Fruit fly (Drosophila melanogaster): ENCODE results near the gene EndoGI.

EndoGI gene

DNA sequence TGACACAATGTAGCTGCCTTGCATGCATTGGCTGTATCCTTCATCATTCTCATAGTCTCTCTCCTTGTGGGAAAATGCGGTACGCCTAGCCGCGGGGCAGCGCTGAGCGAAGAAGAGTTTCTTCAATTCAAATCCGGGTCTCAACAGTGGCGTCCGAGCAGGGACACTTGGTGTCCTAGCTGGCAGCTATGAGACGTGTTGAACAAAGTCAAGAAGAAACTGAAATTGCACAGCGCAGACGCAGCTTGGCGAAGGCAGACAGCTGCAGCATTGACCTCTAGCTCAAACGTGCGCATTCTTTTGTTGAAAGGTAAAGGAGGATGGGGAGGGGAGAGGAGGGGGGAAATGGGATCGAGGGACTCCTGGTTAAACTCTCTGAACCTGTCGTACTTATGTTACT is 6.2 kb downstream of the EndoGI start:
- TF ChIP-seq Sin3A (optimal IDR thresholded peaks at IDR 0.05) (no peak), h (optimal IDR thresholded peaks at IDR 0.05) (no peak), insv (optimal IDR thresholded peaks at IDR 0.05) (no peak), Myc (optimal IDR thresholded peaks at IDR 0.05) (no peak), ttk (optimal IDR thresholded peaks at IDR 0.05) (no peak), psq (optimal IDR thresholded peaks at IDR 0.05) (no peak)

DNA sequence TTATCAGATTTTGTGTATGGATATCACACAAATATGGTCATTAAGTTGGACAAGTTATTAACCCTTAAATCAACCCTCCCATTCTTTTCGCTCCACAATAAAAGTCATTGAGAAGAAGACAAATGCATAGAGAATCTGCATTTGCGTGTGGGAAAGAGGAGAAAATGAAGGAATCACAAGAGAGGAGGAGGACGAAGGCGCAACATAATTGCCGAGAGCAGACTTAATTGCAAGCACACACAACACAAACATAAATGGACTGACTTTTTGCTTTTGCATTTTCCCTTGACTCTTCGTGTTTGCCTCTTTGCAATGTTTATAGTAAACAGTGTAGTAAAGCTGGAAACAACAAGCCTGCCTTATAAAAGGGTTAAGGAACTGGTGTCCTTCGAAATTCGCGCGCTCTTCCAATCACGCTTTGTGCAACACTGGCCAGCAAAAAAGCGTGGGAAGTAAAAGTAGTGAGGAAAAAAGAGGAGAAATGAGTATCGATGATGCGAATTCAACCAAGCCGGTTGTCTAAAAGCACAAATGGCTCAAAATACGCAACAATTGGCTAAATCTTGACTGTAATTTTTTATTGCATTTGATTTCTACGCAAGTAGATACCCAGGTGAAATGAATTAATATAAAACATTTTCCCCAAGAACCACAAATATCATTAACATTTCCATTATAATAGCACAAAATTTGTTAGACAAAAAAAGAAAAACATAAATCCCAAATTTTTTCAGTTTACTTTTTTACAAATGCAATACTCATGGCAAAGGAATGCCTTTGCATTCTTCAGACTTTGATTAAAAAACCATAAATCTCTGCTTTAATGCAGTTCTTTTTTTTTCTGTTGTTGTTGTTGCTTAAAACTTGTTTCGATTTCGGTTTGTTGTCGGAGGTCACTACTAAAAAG is 9.9 kb downstream of the EndoGI start:
- TF ChIP-seq Sin3A (optimal IDR thresholded peaks at IDR 0.05) (no peak), insv (optimal IDR thresholded peaks at IDR 0.05) (no peak), psq (optimal IDR thresholded peaks at IDR 0.05) (no peak), h (optimal IDR thresholded peaks at IDR 0.05) (no peak), ttk (optimal IDR thresholded peaks at IDR 0.05) (no peak), Myc (optimal IDR thresholded peaks at IDR 0.05) (no peak)

DNA sequence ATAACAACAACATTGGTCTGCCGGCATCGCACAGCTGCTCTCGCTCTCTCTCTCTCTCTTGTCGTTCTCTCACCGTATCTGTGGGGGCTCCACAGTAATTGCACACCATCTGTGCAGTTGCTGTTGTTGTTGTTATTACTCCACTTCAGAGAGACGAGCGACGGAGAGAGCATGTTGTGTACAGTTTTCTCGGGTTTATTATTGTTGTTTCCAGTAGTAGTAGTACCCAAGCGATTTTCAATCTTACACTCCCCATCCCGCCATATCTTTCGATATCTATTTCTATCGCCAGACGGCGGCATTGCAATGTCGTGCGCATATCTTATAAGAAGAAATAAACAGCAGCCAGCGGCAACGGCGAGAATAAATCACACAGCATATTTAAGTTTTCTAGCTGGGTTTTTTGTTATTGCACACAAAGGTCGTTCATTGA is 10.6 kb downstream of the EndoGI start:
- no peak for TF ChIP-seq Sin3A (optimal IDR thresholded peaks at IDR 0.05)
- TF ChIP-seq psq (optimal IDR thresholded peaks at IDR 0.05): no peak
- no peak for TF ChIP-seq ttk (optimal IDR thresholded peaks at IDR 0.05)
- no peak for TF ChIP-seq insv (optimal IDR thresholded peaks at IDR 0.05)
- TF ChIP-seq h (optimal IDR thresholded peaks at IDR 0.05): no peak
- no peak for TF ChIP-seq Myc (optimal IDR thresholded peaks at IDR 0.05)

DNA sequence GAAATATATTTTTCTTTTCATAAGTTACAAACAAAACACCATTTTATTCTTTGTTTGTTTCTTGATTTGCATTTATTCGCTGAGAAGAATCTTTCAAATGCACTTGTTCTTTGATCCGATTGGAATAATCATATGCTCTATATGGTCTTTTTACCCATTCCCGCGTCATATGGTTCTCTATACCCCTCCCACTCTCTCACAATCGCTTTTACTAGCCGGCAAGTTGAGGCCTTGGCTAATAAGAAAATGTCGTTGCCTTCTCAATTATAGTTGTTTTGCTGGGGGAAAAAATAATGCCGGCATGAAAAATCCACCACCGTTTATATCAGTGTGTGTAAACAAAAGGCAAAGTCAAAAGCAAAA is 11.4 kb downstream of the EndoGI start:
- TF ChIP-seq insv (optimal IDR thresholded peaks at IDR 0.05) (no peak), psq (optimal IDR thresholded peaks at IDR 0.05) (no peak), Myc (optimal IDR thresholded peaks at IDR 0.05) (no peak), Sin3A (optimal IDR thresholded peaks at IDR 0.05) (no peak)

DNA sequence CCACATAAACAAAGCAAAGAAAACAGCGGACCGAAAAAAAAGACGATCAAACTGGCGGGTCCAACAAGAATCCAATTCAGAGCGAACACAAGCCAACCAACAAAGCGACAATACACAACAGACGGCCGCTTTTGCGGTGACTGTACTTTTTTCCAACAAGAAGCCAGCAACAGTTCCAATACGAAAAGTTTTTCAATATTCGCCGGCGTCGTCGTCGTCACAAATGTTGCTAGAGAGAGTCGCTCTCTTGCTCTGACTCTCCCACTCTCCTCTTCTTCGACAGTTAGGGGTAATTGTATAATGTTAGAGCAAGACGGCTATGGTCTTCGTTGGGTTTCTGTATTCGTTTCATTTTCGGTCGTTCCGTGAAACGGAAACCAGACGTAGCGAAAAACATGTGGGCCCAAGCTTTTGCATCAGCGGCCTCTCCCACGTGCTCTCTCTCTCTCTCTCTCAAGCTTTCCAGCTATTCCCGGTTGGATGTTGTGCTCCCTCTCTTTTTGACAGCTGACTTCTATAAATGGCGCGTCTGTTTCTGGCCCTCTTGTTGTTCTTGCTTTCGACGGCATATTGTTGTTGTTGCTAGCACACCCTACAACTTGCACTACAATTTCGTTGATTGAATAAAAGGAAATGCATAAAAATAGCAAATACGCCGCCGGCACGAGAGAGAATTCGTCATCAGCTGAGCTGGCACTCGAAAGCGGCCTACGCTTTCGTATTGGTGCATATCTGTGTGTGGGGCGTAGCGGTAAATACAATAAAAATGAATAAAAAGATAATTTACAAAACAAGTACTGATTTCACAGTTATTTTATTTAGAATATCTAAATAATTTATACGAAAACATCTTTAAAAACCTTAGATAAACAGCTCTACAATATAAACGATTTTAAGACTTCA is 12.0 kb downstream of the EndoGI start:
- no peak for TF ChIP-seq ttk (optimal IDR thresholded peaks at IDR 0.05)
- TF ChIP-seq psq (optimal IDR thresholded peaks at IDR 0.05): no peak
- no peak for TF ChIP-seq Myc (optimal IDR thresholded peaks at IDR 0.05)
- no peak for TF ChIP-seq h (optimal IDR thresholded peaks at IDR 0.05)
- TF ChIP-seq Sin3A (optimal IDR thresholded peaks at IDR 0.05): no peak
- TF ChIP-seq insv (optimal IDR thresholded peaks at IDR 0.05): no peak

DNA sequence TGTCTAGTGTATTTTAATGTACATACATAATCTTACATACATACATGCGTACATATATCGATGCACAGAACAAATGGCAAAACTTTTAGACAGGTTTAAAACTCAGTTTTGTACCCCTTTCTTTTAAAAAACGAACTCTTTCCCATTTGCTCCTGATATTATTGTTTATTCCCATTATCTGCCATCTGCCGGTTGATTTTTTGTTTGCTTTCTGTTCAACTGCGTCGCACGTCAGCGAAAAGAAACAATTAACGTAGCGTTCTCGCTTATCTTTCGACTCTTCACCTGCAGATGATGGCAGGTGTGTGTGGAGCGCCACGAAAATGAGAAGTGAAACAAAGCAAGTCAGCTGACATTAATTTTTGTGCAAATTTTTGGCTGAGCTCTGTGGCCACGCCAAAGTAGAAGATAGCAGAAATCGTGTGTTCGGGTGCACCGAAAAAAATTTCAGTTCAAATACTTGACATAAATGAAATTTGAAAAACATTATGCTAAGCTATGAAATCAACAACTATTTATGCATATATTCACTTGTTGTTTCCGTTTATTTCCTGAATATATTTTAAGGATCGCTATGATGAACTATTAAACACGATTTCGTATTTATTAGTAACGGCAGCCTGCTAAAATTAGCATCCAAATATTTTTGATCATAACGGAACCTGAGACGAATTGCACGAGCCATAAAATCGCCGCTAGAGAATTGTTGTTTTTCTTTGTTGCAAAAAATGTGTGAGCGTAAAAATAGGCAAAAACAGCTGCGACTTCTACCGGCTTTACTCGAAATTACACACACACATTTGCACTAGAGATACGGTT is 13.4 kb downstream of the EndoGI start:
- TF ChIP-seq h (optimal IDR thresholded peaks at IDR 0.05): no peak

DNA sequence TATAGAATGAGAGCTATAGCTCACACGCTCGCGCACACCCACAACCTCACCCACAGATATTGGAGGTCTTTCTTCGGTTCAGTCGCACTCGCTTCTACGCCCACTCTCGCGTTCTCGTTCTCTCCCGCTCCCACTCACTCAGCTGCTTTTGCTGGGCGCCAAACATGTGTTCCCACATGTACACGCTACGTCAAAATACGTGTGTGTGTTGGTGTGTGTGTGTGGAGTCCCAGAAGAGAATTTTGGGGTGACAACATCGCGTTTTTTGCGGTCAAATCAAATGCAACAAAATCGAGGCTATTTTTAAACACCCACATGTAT is 14.0 kb downstream of the EndoGI start:
- TF ChIP-seq h (optimal IDR thresholded peaks at IDR 0.05) (no peak), psq (optimal IDR thresholded peaks at IDR 0.05) (no peak), ttk (optimal IDR thresholded peaks at IDR 0.05) (no peak), insv (optimal IDR thresholded peaks at IDR 0.05) (no peak), Myc (optimal IDR thresholded peaks at IDR 0.05) (no peak), Sin3A (optimal IDR thresholded peaks at IDR 0.05) (no peak)

DNA sequence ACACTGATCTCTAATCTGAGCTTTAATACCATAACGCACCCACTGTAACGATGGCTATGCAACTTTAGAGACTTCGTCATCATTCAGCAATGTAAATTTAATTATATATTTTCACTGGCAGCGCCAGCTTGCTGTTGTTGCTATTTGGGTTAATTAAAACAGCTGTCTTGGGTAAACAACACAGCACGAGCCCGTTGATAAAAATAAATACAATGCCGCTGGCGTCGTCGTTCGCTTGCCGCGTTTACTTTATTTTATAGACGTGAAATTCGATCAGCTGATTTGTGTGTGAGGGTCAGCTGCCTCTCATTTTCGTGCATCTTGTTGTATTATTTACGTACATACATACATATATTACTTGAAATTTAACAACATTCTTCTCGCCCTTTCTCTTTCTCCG is 15.2 kb downstream of the EndoGI start:
- TF ChIP-seq psq (optimal IDR thresholded peaks at IDR 0.05) (no peak), ttk (optimal IDR thresholded peaks at IDR 0.05) (no peak), insv (optimal IDR thresholded peaks at IDR 0.05) (no peak), Myc (optimal IDR thresholded peaks at IDR 0.05) (no peak)

DNA sequence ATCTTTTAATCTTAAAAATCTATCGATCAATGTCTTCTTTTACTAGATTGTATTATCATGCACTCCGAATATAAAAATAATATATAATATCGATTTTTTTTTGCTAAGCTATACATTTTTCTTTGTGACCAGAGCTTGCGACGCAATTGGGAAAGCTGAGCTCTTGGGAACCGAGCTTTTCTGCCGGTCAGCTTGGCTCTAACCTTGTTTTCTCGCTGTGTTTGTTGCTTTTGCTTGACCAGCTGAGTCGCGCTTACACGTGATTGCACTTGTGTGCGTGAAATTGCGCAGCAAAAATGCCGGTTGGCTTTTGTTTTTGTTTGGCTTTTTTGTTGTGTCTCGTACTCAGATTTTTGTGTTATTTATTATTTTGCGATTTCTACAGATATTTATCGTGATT is 16.0 kb downstream of the EndoGI start:
- TF ChIP-seq Sin3A (optimal IDR thresholded peaks at IDR 0.05) (no peak), ttk (optimal IDR thresholded peaks at IDR 0.05) (no peak), psq (optimal IDR thresholded peaks at IDR 0.05) (no peak), h (optimal IDR thresholded peaks at IDR 0.05) (no peak), Myc (optimal IDR thresholded peaks at IDR 0.05) (no peak), insv (optimal IDR thresholded peaks at IDR 0.05) (no peak)

DNA sequence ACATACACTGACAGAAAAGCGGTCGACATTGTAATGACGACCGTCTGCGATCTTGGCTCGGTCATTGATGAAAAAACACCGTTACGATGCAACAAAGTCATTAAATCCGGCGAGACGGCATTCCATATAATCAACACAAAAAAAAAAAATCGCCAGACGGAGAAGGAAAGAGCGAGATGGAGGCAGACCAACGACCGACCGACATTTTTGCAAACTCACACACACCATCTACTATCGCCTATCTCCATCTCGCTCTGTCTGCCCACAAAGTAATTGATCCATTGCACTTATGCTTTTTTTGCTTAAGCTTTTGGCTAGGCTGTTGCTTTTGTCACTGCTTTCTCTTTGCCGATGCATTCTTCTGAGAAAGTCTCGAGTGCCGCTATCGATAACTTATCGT is 16.6 kb downstream of the EndoGI start:
- TF ChIP-seq Sin3A (optimal IDR thresholded peaks at IDR 0.05) (no peak), psq (optimal IDR thresholded peaks at IDR 0.05) (no peak), ttk (optimal IDR thresholded peaks at IDR 0.05) (no peak), h (optimal IDR thresholded peaks at IDR 0.05) (no peak), insv (optimal IDR thresholded peaks at IDR 0.05) (no peak), Myc (optimal IDR thresholded peaks at IDR 0.05) (no peak)

DNA sequence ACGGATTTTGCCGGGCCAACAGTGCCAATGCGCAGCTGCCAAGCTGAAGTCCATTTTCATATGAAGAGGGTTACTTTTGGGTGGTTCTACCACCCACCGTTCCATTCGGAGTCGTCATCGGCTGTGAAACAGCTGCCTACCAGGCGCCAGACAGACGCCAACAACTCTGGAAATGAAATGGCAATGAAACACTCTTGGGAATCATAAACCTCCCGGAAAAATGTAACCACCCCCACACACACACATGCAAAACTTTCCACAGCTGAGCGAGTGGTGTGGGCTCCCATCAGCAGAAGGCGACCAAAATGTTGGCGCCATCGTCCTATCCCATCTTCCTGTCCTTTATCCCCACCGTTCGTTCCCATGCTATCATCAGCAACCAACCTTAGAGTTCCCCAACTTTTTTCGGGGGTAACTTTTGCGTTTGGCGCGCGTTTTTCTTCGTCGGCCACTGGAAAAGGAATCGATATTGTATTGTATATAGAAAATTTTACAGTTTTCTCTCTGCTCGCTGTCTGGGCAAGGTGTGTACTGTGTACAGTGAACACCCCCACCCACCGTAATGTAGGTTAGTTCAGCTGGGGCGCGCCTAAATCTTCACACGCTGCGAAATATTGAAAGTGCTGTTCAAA is 17.8 kb downstream of the EndoGI start:
- no peak for TF ChIP-seq h (optimal IDR thresholded peaks at IDR 0.05)
- TF ChIP-seq ttk (optimal IDR thresholded peaks at IDR 0.05): no peak
- TF ChIP-seq psq (optimal IDR thresholded peaks at IDR 0.05): no peak
- TF ChIP-seq Sin3A (optimal IDR thresholded peaks at IDR 0.05): no peak
- no peak for TF ChIP-seq insv (optimal IDR thresholded peaks at IDR 0.05)
- TF ChIP-seq Myc (optimal IDR thresholded peaks at IDR 0.05): no peak
